Worm (Caenorhabditis elegans) whole organism, L4/young adult: ENCODE measurements around the gene T28B11.1.

Experiments
- W03F9.2 ChIP-seq: fragments of 150-350 bp; optimal IDR thresholded peaks from 2 replicates; lab custom pipeline; 2014; ENCODE audit warnings: missing biosample characterization, missing genetic modification characterization
- him-1 ChIP-seq: sonication (generic microtip); optimal IDR thresholded peaks from 2 replicates; lab custom pipeline; 2016; ENCODE audit warnings: missing genotype, missing genetic modification reagents, missing genetic modification characterization, missing compliant biosample characterization

DNA sequence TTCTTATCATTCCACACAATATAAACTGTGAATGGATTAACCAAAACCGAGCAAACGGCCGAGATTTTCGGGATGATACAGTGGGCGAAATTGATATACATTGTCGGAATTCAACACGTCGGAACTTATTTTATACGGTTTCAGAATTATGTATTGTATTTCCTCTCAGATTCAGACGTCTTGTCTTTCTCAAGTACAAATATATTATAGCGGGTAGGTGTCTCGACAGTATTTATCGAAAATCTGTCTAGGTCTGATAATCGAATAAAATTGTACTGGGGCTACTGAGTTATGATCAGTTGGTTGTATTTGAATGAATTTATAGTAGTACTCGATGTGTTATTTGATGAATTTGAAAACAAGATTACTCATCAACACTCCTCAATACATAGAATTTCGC is 11.4 kb upstream of the T28B11.1 start, which contains the start of gene srj-22:
- TF ChIP-seq him-1 (tag; lab: Kevin White, UChicago) (no peak), W03F9.2 (tag; lab: Kevin White, UChicago) (no peak)
